Worm (Caenorhabditis elegans) whole organism, L1 larva: Measurements from ENCODE around the gene gst-42.

Experiments
- C16A3.4 ChIP-seq: fragments of 150-350 bp; optimal IDR thresholded peaks from 2 replicates; lab custom pipeline; 2014; ENCODE audit warnings: missing biosample characterization, missing genetic modification characterization
- C34B4.2 ChIP-seq: sonication (generic microtip); optimal IDR thresholded peaks from 2 replicates; lab custom pipeline; 2017; ENCODE audit warnings: mild to moderate bottlenecking, missing genetic modification characterization, missing compliant biosample characterization
- F16B12.6 ChIP-seq: fragments of 150-350 bp; optimal IDR thresholded peaks from 2 replicates; lab custom pipeline; 2014; ENCODE audit warnings: missing biosample characterization, missing genetic modification characterization
- aha-1 ChIP-seq: fragments of 150-350 bp; optimal IDR thresholded peaks from 2 replicates; lab custom pipeline; 2014; ENCODE audit warnings: missing biosample characterization, missing genetic modification characterization
- alr-1 ChIP-seq: fragments of 200-800 bp; sonication (Bioruptor generic); optimal IDR thresholded peaks from 2 replicates; lab custom pipeline; 2018; ENCODE audit warnings: borderline replicate concordance, mild to moderate bottlenecking, missing genetic modification characterization, missing compliant biosample characterization
- aly-2 ChIP-seq: fragments of 150-350 bp; optimal IDR thresholded peaks from 2 replicates; lab custom pipeline; 2014; ENCODE audit warnings: missing biosample characterization, missing genetic modification characterization
- ama-1 ChIP-seq: fragments of 150-350 bp; optimal IDR thresholded peaks from 2 replicates; lab custom pipeline; 2014
- blmp-1 ChIP-seq: fragments of 150-350 bp; optimal IDR thresholded peaks from 2 replicates; lab custom pipeline; 2014; ENCODE audit warnings: missing biosample characterization, missing genetic modification characterization
- ceh-63 ChIP-seq: fragments of 200-800 bp; sonication (Bioruptor generic); optimal IDR thresholded peaks from 2 replicates; lab custom pipeline; 2018; ENCODE audit warnings: mild to moderate bottlenecking, missing genetic modification characterization, missing compliant biosample characterization
- ceh-82 ChIP-seq, 3 experiments: fragments of 150-350 bp in 1 of 3; sonication (generic microtip) in 2 of 3; optimal IDR thresholded peaks; 2 replicates each; lab custom pipeline; 2014 to 2017; ENCODE audit warnings: missing biosample characterization in 3 of 3, missing genetic modification characterization in 3 of 3
- ceh-88 ChIP-seq: fragments of 200-800 bp; sonication (Bioruptor generic); IDR thresholded peaks from 2 replicates; pipeline ENCODE4 v1.3.6; 2022; ENCODE audit warnings: missing genetic modification characterization, missing compliant biosample characterization
- dsc-1 ChIP-seq: sonication (generic microtip); optimal IDR thresholded peaks from 2 replicates; lab custom pipeline; 2016; ENCODE audit warnings: mild to moderate bottlenecking, missing genetic modification characterization, missing compliant biosample characterization
- egl-13 ChIP-seq: sonication (generic microtip); optimal IDR thresholded peaks from 2 replicates; lab custom pipeline; 2016; ENCODE audit warnings: missing genotype, missing genetic modification reagents, missing genetic modification characterization, missing compliant biosample characterization
- egl-27 ChIP-seq, 2 experiments: fragments of 150-350 bp in 1 of 2; sonication (generic microtip); optimal IDR thresholded peaks; 3 replicates each; lab custom pipeline; 2017 to 2018; ENCODE audit warnings: missing biosample characterization in 2 of 2, missing genetic modification characterization in 2 of 2, missing genetic modification reagents in 2 of 2
- elt-2 ChIP-seq: sonication (generic microtip); optimal IDR thresholded peaks from 2 replicates; lab custom pipeline; 2016; ENCODE audit warnings: missing genetic modification characterization, mild to moderate bottlenecking, inconsistent platforms, missing compliant biosample characterization, missing genetic modification reagents
- ets-5 ChIP-seq: fragments of 200-800 bp; sonication (Bioruptor generic); IDR thresholded peaks from 2 replicates; pipeline ENCODE4 v1.3.6; 2022; ENCODE audit warnings: missing genetic modification characterization, missing compliant biosample characterization
- fkh-10 ChIP-seq: sonication (generic microtip); optimal IDR thresholded peaks from 2 replicates; lab custom pipeline; 2017; ENCODE audit warnings: missing biosample characterization, missing genetic modification reagents, missing genetic modification characterization
- hlh-17 ChIP-seq: fragments of 200-800 bp; sonication (Bioruptor generic); optimal IDR thresholded peaks from 2 replicates; lab custom pipeline; 2018; ENCODE audit warnings: missing genetic modification characterization, mild to moderate bottlenecking, missing compliant biosample characterization, moderate library complexity, borderline replicate concordance
- hlh-4 ChIP-seq: sonication (generic microtip); optimal IDR thresholded peaks from 2 replicates; lab custom pipeline; 2016; ENCODE audit warnings: mild to moderate bottlenecking, missing genetic modification characterization, missing compliant biosample characterization
- irx-1 ChIP-seq: sonication (generic microtip); optimal IDR thresholded peaks from 2 replicates; lab custom pipeline; 2016; ENCODE audit warnings: missing genetic modification characterization, missing compliant biosample characterization
- isw-1 ChIP-seq: fragments of 200-800 bp; sonication (Bioruptor generic); IDR thresholded peaks from 2 replicates; pipeline ENCODE4 v1.3.6; 2022; ENCODE audit warnings: missing genetic modification characterization, missing compliant biosample characterization
- jun-1 ChIP-seq: fragments of 150-350 bp; optimal IDR thresholded peaks from 2 replicates; lab custom pipeline; 2014; ENCODE audit warnings: missing biosample characterization, missing genetic modification reagents, missing genetic modification characterization
- lin-13 ChIP-seq: fragments of 150-350 bp; optimal IDR thresholded peaks from 2 replicates; lab custom pipeline; 2014; ENCODE audit warnings: missing biosample characterization, missing genetic modification reagents, missing genetic modification characterization
- lin-15B ChIP-seq: fragments of 150-350 bp; sonication (generic microtip); optimal IDR thresholded peaks from 3 replicates; lab custom pipeline; 2014; ENCODE audit warnings: missing biosample characterization, missing genetic modification characterization
- lir-3 ChIP-seq: sonication (generic microtip); optimal IDR thresholded peaks from 2 replicates; lab custom pipeline; 2016; ENCODE audit warnings: mild to moderate bottlenecking, missing genetic modification characterization, moderate library complexity, missing compliant biosample characterization; ENCODE audit not compliant: poor library complexity
- mab-9 ChIP-seq: fragments of 200-800 bp; sonication (Bioruptor generic); IDR thresholded peaks from 2 replicates; pipeline ENCODE4 v1.3.6; 2022; ENCODE audit warnings: missing genetic modification reagents, missing genetic modification characterization, missing compliant biosample characterization
- mdl-1 ChIP-seq, 2 experiments: fragments of 150-350 bp; optimal IDR thresholded peaks; 2 replicates each; lab custom pipeline; 2014 to 2017; ENCODE audit warnings: missing biosample characterization in 2 of 2, missing genetic modification characterization in 2 of 2, inconsistent platforms in 1 of 2
- nhr-11 ChIP-seq: fragments of 150-350 bp; optimal IDR thresholded peaks from 2 replicates; lab custom pipeline; 2014; ENCODE audit warnings: missing biosample characterization, missing genetic modification characterization
- nhr-19 ChIP-seq: fragments of 200-800 bp; sonication (Bioruptor generic); conservative IDR thresholded peaks from 2 replicates; pipeline ENCODE4 v1.3.6; 2022; ENCODE audit warnings: missing genetic modification characterization, missing compliant biosample characterization
- nhr-20 ChIP-seq: sonication (generic microtip); optimal IDR thresholded peaks from 2 replicates; lab custom pipeline; 2016; ENCODE audit warnings: mild to moderate bottlenecking, missing genetic modification characterization, missing compliant biosample characterization
- nhr-237 ChIP-seq: fragments of 150-350 bp; optimal IDR thresholded peaks from 2 replicates; lab custom pipeline; 2014; ENCODE audit warnings: missing biosample characterization, missing genetic modification characterization
- nhr-28 ChIP-seq: fragments of 150-350 bp; optimal IDR thresholded peaks from 2 replicates; lab custom pipeline; 2014; ENCODE audit warnings: missing biosample characterization, missing genetic modification characterization
- nhr-47 ChIP-seq: sonication (generic microtip); optimal IDR thresholded peaks from 2 replicates; lab custom pipeline; 2016; ENCODE audit warnings: mild to moderate bottlenecking, missing genetic modification characterization, moderate library complexity, missing compliant biosample characterization
- nhr-76 ChIP-seq: sonication (generic microtip); optimal IDR thresholded peaks from 2 replicates; lab custom pipeline; 2017; ENCODE audit warnings: missing biosample characterization, missing genetic modification characterization
- nhr-77 ChIP-seq: fragments of 150-350 bp; optimal IDR thresholded peaks from 2 replicates; lab custom pipeline; 2014; ENCODE audit warnings: missing biosample characterization, missing genetic modification characterization
- nhr-84 ChIP-seq: sonication (generic microtip); optimal IDR thresholded peaks from 2 replicates; lab custom pipeline; 2017; ENCODE audit warnings: missing biosample characterization, missing genetic modification characterization
- nhr-85 ChIP-seq: sonication (generic microtip); peaks from one replicate; lab custom pipeline; 2016; ENCODE audit warnings: missing genetic modification characterization, inconsistent platforms, missing compliant biosample characterization
- pag-3 ChIP-seq: sonication (generic microtip); optimal IDR thresholded peaks from 2 replicates; lab custom pipeline; 2017; ENCODE audit warnings: missing genetic modification characterization, mild to moderate bottlenecking, missing compliant biosample characterization, antibody characterized with exemption, borderline replicate concordance; ENCODE audit not compliant: insufficient read depth
- pqm-1 ChIP-seq: sonication (generic microtip); optimal IDR thresholded peaks from 3 replicates; lab custom pipeline; 2017; ENCODE audit warnings: missing biosample characterization, missing genetic modification characterization
- skn-1 ChIP-seq: fragments of 150-350 bp; optimal IDR thresholded peaks from 2 replicates; lab custom pipeline; 2014; ENCODE audit warnings: missing biosample characterization, missing genetic modification characterization
- snpc-4 ChIP-seq: fragments of 150-350 bp; optimal IDR thresholded peaks from 2 replicates; lab custom pipeline; 2014; ENCODE audit warnings: missing biosample characterization, missing genetic modification characterization
- snu-23 ChIP-seq: sonication (generic microtip); optimal IDR thresholded peaks from 2 replicates; lab custom pipeline; 2016; ENCODE audit warnings: missing genetic modification characterization, missing compliant biosample characterization
- swsn-7 ChIP-seq: sonication (generic microtip); optimal IDR thresholded peaks from 2 replicates; lab custom pipeline; 2016; ENCODE audit warnings: missing genetic modification characterization, missing compliant biosample characterization
- tbx-2 ChIP-seq: sonication (generic microtip); optimal IDR thresholded peaks from 2 replicates; lab custom pipeline; 2016; ENCODE audit warnings: missing genetic modification characterization, missing compliant biosample characterization
- tlp-1 ChIP-seq: fragments of 150-350 bp; optimal IDR thresholded peaks from 2 replicates; lab custom pipeline; 2014; ENCODE audit warnings: missing biosample characterization, missing genetic modification characterization
- unc-30 ChIP-seq: sonication (generic microtip); optimal IDR thresholded peaks from 2 replicates; lab custom pipeline; 2017; ENCODE audit warnings: missing biosample characterization, missing genetic modification characterization
- unc-86 ChIP-seq: sonication (generic microtip); optimal IDR thresholded peaks from 2 replicates; lab custom pipeline; 2016; ENCODE audit warnings: missing genetic modification characterization, missing compliant biosample characterization
- unc-98 ChIP-seq: fragments of 200-800 bp; sonication (Bioruptor generic); IDR thresholded peaks from 2 replicates; pipeline ENCODE4 v1.3.6; 2022; ENCODE audit warnings: missing genetic modification characterization, missing compliant biosample characterization
- vab-15 ChIP-seq: sonication (generic microtip); optimal IDR thresholded peaks from 2 replicates; lab custom pipeline; 2017; ENCODE audit warnings: missing genotype, mild to moderate bottlenecking, missing genetic modification characterization, missing compliant biosample characterization
- xbp-1 ChIP-seq: sonication (generic microtip); optimal IDR thresholded peaks from 2 replicates; lab custom pipeline; 2016; ENCODE audit warnings: missing genetic modification characterization, missing compliant biosample characterization
- zag-1 ChIP-seq: fragments of 150-350 bp; optimal IDR thresholded peaks from 2 replicates; lab custom pipeline; 2014; ENCODE audit warnings: missing biosample characterization, missing genetic modification characterization
- zip-4 ChIP-seq: fragments of 200-800 bp; sonication (Bioruptor generic); optimal IDR thresholded peaks from 2 replicates; lab custom pipeline; 2018; ENCODE audit warnings: mild to moderate bottlenecking, missing genetic modification characterization, moderate library complexity, missing compliant biosample characterization
- ztf-11 ChIP-seq, 2 experiments: sonication (generic microtip); optimal IDR thresholded peaks; 2 replicates each; lab custom pipeline; 2016 to 2017; ENCODE audit warnings: missing genetic modification characterization in 2 of 2, missing biosample characterization in 1 of 2, missing compliant biosample characterization in 1 of 2
- ztf-4 ChIP-seq: fragments of 150-350 bp; optimal IDR thresholded peaks from 2 replicates; lab custom pipeline; 2014; ENCODE audit warnings: missing biosample characterization, missing genetic modification characterization

Gene gst-42

DNA sequence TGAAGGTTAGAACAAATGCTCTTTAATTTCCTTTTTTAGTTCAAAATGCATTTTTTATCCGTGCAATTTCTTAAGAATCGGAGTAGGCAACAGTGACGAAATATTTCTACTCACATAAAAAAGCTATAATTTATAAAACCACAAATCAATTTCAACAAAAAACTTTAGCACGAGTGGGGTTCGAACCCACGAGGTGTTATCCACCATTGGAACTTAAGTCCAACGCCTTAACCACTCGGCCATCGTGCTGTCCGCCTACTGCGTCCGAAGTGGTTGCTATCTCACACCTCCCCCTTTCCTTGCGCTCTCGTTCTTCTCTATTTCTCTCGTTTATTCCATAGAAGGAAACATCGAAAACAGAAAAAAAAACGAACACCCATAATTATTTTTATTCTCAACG lies 29.9 kb upstream of the gst-42 start:
- peak; percentile 46 for TF ChIP-seq skn-1 (tag; lab: Kevin White, UChicago)
- TF ChIP-seq lin-15B (tag; lab: Kevin White, UChicago): no peak
- peak; percentile 27 to 69 (median 61) for TF ChIP-seq ceh-82 (tag; optimal IDR thresholded peaks at IDR 0.05; lab: Kevin White, UChicago)
- TF ChIP-seq tlp-1: no peak
- no peak for TF ChIP-seq hlh-17 (GFP tag; lab: Kevin White, UChicago)
- peak; percentile 40 for TF ChIP-seq lin-13 (GFP tag; lab: Kevin White, UChicago)
- no peak for TF ChIP-seq unc-98
- peak; percentile 65 for TF ChIP-seq C16A3.4 (tag; lab: Kevin White, UChicago)
- peak; percentile 46 for TF ChIP-seq lir-3 (tag; lab: Kevin White, UChicago)
- no peak for TF ChIP-seq alr-1
- peak; percentile 69 for TF ChIP-seq swsn-7 (tag; lab: Kevin White, UChicago)
- TF ChIP-seq pqm-1 (tag; lab: Kevin White, UChicago): no peak
- no peak for TF ChIP-seq pag-3
- peak; percentile 60 for TF ChIP-seq nhr-19 (GFP tag; lab: Robert Waterston, UW)
- TF ChIP-seq snpc-4 (tag; lab: Kevin White, UChicago): no peak
- peak; percentile 14 for TF ChIP-seq fkh-10 (GFP tag; lab: Kevin White, UChicago)
- TF ChIP-seq aly-2 (tag; lab: Kevin White, UChicago): no peak
- no peak for TF ChIP-seq aha-1 (tag; lab: Kevin White, UChicago)
- TF ChIP-seq unc-30 (tag; lab: Kevin White, UChicago): no peak
- TF ChIP-seq ceh-88 (GFP tag; lab: Robert Waterston, UW): peak; percentile 30; the same call in 1 of the 2 replicates
- TF ChIP-seq ets-5: no peak
- TF ChIP-seq ztf-11 (tag; optimal IDR thresholded peaks at IDR 0.05; lab: Kevin White, UChicago): no peak
- TF ChIP-seq vab-15: no peak
- TF ChIP-seq nhr-76 (tag; lab: Kevin White, UChicago): no peak
- peak; percentile 29 for TF ChIP-seq tbx-2
- TF ChIP-seq zip-4 (GFP tag; lab: Kevin White, UChicago): no peak
- peak; percentile 37 for TF ChIP-seq unc-86 (tag; lab: Kevin White, UChicago)
- no peak for TF ChIP-seq mab-9 (GFP tag; lab: Robert Waterston, UW)
- peak; percentile 28; the same call in 1 of the 2 replicates for TF ChIP-seq isw-1
- peak; percentile 83 for TF ChIP-seq snu-23 (GFP tag; lab: Kevin White, UChicago)
- no peak for TF ChIP-seq nhr-28 (tag; lab: Kevin White, UChicago)
- TF ChIP-seq egl-27 (tag; optimal IDR thresholded peaks at IDR 0.05; lab: Kevin White, UChicago): peak in 1 of 2 experiments; percentile 3
- TF ChIP-seq ztf-4 (tag; lab: Kevin White, UChicago): peak; percentile 26
- TF ChIP-seq elt-2 (tag; lab: Kevin White, UChicago): peak; percentile 42
- peak; percentile 79 for TF ChIP-seq nhr-47
- peak in 1 of 2 experiments; percentile 59 for TF ChIP-seq mdl-1 (tag; optimal IDR thresholded peaks at IDR 0.05; lab: Kevin White, UChicago)
- peak; percentile 63 for TF ChIP-seq egl-13 (tag; lab: Kevin White, UChicago)
- TF ChIP-seq zag-1 (tag; lab: Kevin White, UChicago): no peak
- TF ChIP-seq nhr-11 (tag; lab: Kevin White, UChicago): no peak
- TF ChIP-seq dsc-1 (tag; lab: Kevin White, UChicago): peak; percentile 77
- no peak for TF ChIP-seq blmp-1 (tag; lab: Kevin White, UChicago)
- peak; percentile 65 for TF ChIP-seq jun-1
- peak; percentile 69 for TF ChIP-seq nhr-85
- peak; percentile 51 for TF ChIP-seq nhr-77 (tag; lab: Kevin White, UChicago)
- TF ChIP-seq nhr-20 (tag; lab: Kevin White, UChicago): peak; percentile 72
- no peak for TF ChIP-seq hlh-4 (tag; lab: Kevin White, UChicago)
- TF ChIP-seq nhr-84: no peak
- no peak for TF ChIP-seq F16B12.6 (tag; lab: Kevin White, UChicago)
- no peak for TF ChIP-seq ama-1 (lab: Kevin White, UChicago)
- no peak for TF ChIP-seq ceh-63 (GFP tag; lab: Kevin White, UChicago)
- no peak for TF ChIP-seq nhr-237 (tag; lab: Kevin White, UChicago)
- TF ChIP-seq C34B4.2 (tag; lab: Kevin White, UChicago): no peak
- TF ChIP-seq irx-1 (tag; lab: Kevin White, UChicago): peak; percentile 7
- peak; percentile 51 for TF ChIP-seq xbp-1 (tag; lab: Kevin White, UChicago)
